Worm (Caenorhabditis elegans): ENCODE results near the gene srx-22.

DNA sequence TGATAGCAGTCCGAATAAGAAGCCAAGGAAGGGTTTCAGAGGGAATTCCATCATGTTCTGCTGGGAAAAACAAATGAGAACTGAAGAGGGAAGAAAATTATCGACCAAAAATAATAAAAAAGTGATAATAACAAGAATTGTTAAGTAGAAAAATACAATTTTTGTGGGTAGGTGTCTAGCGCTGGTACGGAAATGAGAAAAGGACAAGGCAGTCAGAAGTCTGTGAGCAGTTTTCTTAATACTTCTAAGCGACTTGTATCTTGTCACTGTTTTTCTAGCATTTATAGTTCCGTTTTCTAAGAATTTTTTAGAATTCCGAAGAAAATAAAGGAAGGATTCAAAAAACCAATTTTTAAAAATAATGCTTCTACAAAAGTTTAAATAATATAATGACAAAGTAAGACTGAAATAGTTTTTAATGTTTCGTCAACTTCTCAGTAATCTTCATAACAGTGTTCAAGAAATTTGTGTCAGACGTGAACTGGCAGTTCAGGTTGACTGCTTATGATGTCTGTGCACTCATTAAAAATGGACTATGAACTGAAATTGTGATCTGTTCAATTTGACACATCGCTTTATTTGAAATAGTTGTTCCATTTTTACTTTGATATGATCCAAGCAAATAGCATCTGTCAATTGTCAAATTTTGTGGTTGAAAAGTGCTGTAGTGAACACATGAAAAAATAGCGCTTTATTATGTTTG lies 13.1 kb downstream of the srx-22 start, which contains the start of gene srx-4:
- TF ChIP-seq egl-27 (tag; optimal IDR thresholded peaks at IDR 0.05): no peak
- TF ChIP-seq blmp-1 (tag; optimal IDR thresholded peaks at IDR 0.05): no peak
- no peak for TF ChIP-seq grh-1 (GFP tag; IDR thresholded peaks at IDR 0.05)
- TF ChIP-seq zag-1 (tag; optimal IDR thresholded peaks at IDR 0.05): no peak
- no peak for TF ChIP-seq nhr-11 (tag; optimal IDR thresholded peaks at IDR 0.05)
- TF ChIP-seq xbp-1 (tag; optimal IDR thresholded peaks at IDR 0.05): no peak
- TF ChIP-seq ces-1 (GFP tag; optimal IDR thresholded peaks at IDR 0.05): no peak
- no peak for TF ChIP-seq Y116A8C.19 (tag; optimal IDR thresholded peaks at IDR 0.05; ENCODE audit: borderline replicate concordance)
- TF ChIP-seq elt-3 (tag; optimal IDR thresholded peaks at IDR 0.05): no peak
- TF ChIP-seq sox-4 (tag; optimal IDR thresholded peaks at IDR 0.05): no peak
- no peak for TF ChIP-seq efl-1 (optimal IDR thresholded peaks at IDR 0.05)
- no peak for TF ChIP-seq efl-1 (GFP tag; optimal IDR thresholded peaks at IDR 0.05 in 1 of 2)
- TF ChIP-seq nhr-47 (tag; optimal IDR thresholded peaks at IDR 0.05): no peak

Data from whole organism, L1 larva.